Worm (Caenorhabditis elegans) whole organism, midembryonic: ENCODE data around the gene clec-260.

Experiments used
- T22C8.4 ChIP-seq: fragments of 200-800 bp; sonication (Bioruptor generic); IDR thresholded peaks from 2 replicates; pipeline ENCODE4 v1.3.6; 2022; ENCODE audit warnings: missing genetic modification characterization, missing compliant biosample characterization
- cog-1 ChIP-seq: sonication (generic microtip); optimal IDR thresholded peaks from 2 replicates; lab custom pipeline; 2016; ENCODE audit warnings: missing genetic modification characterization, missing compliant biosample characterization
- flt-1 ChIP-seq: fragments of 200-800 bp; sonication (Bioruptor generic); IDR thresholded peaks from 2 replicates; pipeline ENCODE4 v1.3.6; 2022; ENCODE audit warnings: missing genetic modification characterization, missing compliant biosample characterization
- klf-2 ChIP-seq: fragments of 200-800 bp; sonication (Bioruptor generic); conservative IDR thresholded peaks from 2 replicates; pipeline ENCODE4 v1.3.6; 2022; ENCODE audit warnings: missing genetic modification reagents, missing genetic modification characterization, missing compliant biosample characterization
- med-1 ChIP-seq: sonication (generic microtip); optimal IDR thresholded peaks from 2 replicates; lab custom pipeline; 2017; ENCODE audit warnings: missing genetic modification characterization, mild to moderate bottlenecking, missing compliant biosample characterization, antibody characterized with exemption, missing genetic modification reagents; ENCODE audit not compliant: insufficient read depth
- ref-1 ChIP-seq: fragments of 200-800 bp; sonication (Bioruptor generic); conservative IDR thresholded peaks from 2 replicates; pipeline ENCODE4 v1.3.6; 2022; ENCODE audit warnings: missing genetic modification reagents, missing genetic modification characterization, missing compliant biosample characterization
- tab-1 ChIP-seq: fragments of 200-800 bp; sonication (Bioruptor generic); IDR thresholded peaks from 2 replicates; pipeline ENCODE4 v1.3.6; 2022; ENCODE audit warnings: missing genetic modification characterization, missing compliant biosample characterization
- ztf-23 ChIP-seq: fragments of 200-800 bp; sonication (Bioruptor generic); IDR thresholded peaks from 2 replicates; pipeline ENCODE4 v1.3.6; 2022; ENCODE audit warnings: missing genetic modification reagents, missing genetic modification characterization, missing compliant biosample characterization
- ztf-29 ChIP-seq: fragments of 200-800 bp; sonication (Bioruptor generic); IDR thresholded peaks from 2 replicates; pipeline ENCODE4 v1.3.6; 2022; ENCODE audit warnings: missing genetic modification reagents, missing genetic modification characterization, missing compliant biosample characterization

DNA sequence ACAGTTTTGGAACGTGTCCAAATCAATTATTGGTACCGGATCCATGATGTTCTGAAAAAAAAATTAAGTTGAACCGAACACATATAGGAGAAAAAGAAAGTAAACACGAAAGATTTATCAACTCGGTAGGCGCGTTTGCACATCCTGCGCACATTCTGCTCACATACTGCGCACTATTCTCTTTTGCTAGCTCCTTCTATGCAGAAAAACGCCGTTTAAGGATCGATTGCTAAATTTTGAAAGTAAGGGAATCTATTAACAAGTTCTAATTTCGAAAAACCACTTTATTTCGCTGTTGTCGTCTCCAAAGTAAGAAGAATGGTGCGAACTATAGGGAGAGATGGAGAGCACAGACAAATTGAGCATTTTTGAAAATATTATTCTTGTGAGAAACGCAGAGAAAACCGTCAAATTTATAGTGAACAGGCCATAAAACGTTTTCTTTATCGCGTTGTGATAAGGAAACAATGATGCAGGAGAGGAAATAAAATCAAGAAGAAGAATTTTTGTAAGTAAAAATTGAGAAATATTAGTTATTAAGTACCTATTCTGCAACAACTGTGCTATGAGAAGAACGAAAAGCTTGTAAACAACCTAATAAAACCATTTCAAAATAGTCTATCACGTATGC, 4.2 kb downstream of the clec-260 start, which contains the start of gene Y60A3A.24:
- TF ChIP-seq klf-2 (GFP tag; lab: Robert Waterston, UW) (no peak), flt-1 (GFP tag; lab: Robert Waterston, UW) (no peak), T22C8.4 (no peak), tab-1 (no peak), ztf-29 (GFP tag; lab: Robert Waterston, UW) (no peak), ref-1 (GFP tag; lab: Robert Waterston, UW) (no peak), ztf-23 (GFP tag; lab: Robert Waterston, UW) (no peak), cog-1 (tag; lab: Kevin White, UChicago) (no peak), med-1 (no peak)
